Worm (Caenorhabditis elegans): Measurements from ENCODE around the gene idi-1.

DNA sequence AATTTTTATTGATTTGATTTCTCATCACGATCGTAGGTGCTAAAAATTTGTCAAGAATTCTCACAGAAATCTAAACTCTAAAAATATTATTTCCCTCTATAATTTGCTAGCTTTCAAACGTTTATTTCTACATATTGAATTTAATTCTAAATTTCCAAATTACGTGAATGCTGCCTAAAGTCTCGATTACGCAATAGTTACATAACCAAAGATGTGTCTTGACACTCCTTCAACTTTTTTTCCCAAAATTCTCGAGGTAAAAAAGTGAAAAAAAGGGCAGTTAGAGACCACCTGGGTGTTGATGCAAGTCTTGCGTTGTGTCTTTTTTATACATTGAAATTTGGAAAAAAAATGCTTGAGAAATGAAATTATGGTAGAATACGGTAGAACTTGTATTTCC is 39.7 kb upstream of the idi-1 start:
- TF ChIP-seq him-1 (tag; optimal IDR thresholded peaks at IDR 0.05) = no peak
- no peak for TF ChIP-seq dao-5 (tag; optimal IDR thresholded peaks at IDR 0.05)
- no peak for TF ChIP-seq W03F9.2 (tag; optimal IDR thresholded peaks at IDR 0.05)

Data from whole organism, L4/young adult.